Fruit fly (Drosophila melanogaster) whole organism, adult: Measurements from ENCODE around the gene Archease.

Source experiments
- CG11617 ChIP-seq: fragments of 200-800 bp; sonication (Bioruptor generic); optimal IDR thresholded peaks from 2 replicates; lab custom pipeline; 2017; ENCODE audit warnings: mild to moderate bottlenecking, missing biosample characterization, missing genetic modification reagents, missing genetic modification characterization
- CG12768 ChIP-seq: fragments of 200-800 bp; sonication (Bioruptor generic); optimal IDR thresholded peaks from 2 replicates; lab custom pipeline; 2017; ENCODE audit warnings: missing biosample characterization, missing genetic modification characterization, mild to moderate bottlenecking, moderate library complexity, missing genetic modification reagents
- CG14711 ChIP-seq: fragments of 200-800 bp; sonication (Bioruptor generic); optimal IDR thresholded peaks from 2 replicates; lab custom pipeline; 2018; ENCODE audit warnings: missing biosample characterization, mild to moderate bottlenecking, missing genetic modification characterization, moderate library complexity
- CG1620 ChIP-seq: fragments of 200-800 bp; sonication (Bioruptor generic); optimal IDR thresholded peaks from 2 replicates; lab custom pipeline; 2016; ENCODE audit warnings: missing biosample characterization, missing genetic modification characterization
- CG33017 ChIP-seq: fragments of 200-800 bp; sonication (Bioruptor generic); optimal IDR thresholded peaks from 2 replicates; lab custom pipeline; 2018; ENCODE audit warnings: missing biosample characterization, mild to moderate bottlenecking, missing genetic modification characterization, moderate library complexity
- CG5204 ChIP-seq: fragments of 200-800 bp; sonication (Bioruptor generic); optimal IDR thresholded peaks from 2 replicates; lab custom pipeline; 2016; ENCODE audit warnings: missing biosample characterization, missing genetic modification characterization
- CG7045 ChIP-seq: fragments of 200-800 bp; sonication (Bioruptor generic); optimal IDR thresholded peaks from 2 replicates; lab custom pipeline; 2017; ENCODE audit warnings: missing biosample characterization, mild to moderate bottlenecking, missing genetic modification characterization
- CG7101 ChIP-seq: fragments of 200-800 bp; sonication (Bioruptor generic); optimal IDR thresholded peaks from 2 replicates; lab custom pipeline; 2018; ENCODE audit warnings: missing biosample characterization, mild to moderate bottlenecking, missing genetic modification characterization, moderate library complexity
- Clk ChIP-seq: fragments of 200-800 bp; sonication (Bioruptor generic); optimal IDR thresholded peaks from 2 replicates; lab custom pipeline; 2017; ENCODE audit warnings: missing biosample characterization, missing genetic modification characterization
- Crg-1 ChIP-seq: fragments of 200-800 bp; sonication (Bioruptor generic); optimal IDR thresholded peaks from 2 replicates; lab custom pipeline; 2016; ENCODE audit warnings: missing biosample characterization, missing genetic modification characterization
- Hr96 ChIP-seq: fragments of 200-800 bp; sonication (Bioruptor generic); optimal IDR thresholded peaks from 2 replicates; lab custom pipeline; 2016; ENCODE audit warnings: missing biosample characterization, missing genetic modification characterization
- Mnt ChIP-seq: fragments of 200-800 bp; sonication (Bioruptor generic); optimal IDR thresholded peaks from 2 replicates; lab custom pipeline; 2016; ENCODE audit warnings: missing biosample characterization, mild to moderate bottlenecking, missing genetic modification characterization
- bab1 ChIP-seq: fragments of 200-800 bp; sonication (Bioruptor generic); optimal IDR thresholded peaks from 3 replicates; lab custom pipeline; 2019; ENCODE audit warnings: missing biosample characterization, mild to moderate bottlenecking, missing genetic modification characterization, moderate library complexity
- cic ChIP-seq: fragments of 200-800 bp; sonication (Bioruptor generic); optimal IDR thresholded peaks from 2 replicates; lab custom pipeline; 2017; ENCODE audit warnings: missing biosample characterization, mild to moderate bottlenecking, missing genetic modification characterization, moderate library complexity
- cnc ChIP-seq, 2 experiments: fragments of >200 bp; optimal IDR thresholded peaks; 2 replicates each; lab custom pipeline; 2017
- kay ChIP-seq: fragments of 200-800 bp; sonication (Bioruptor generic); peaks from one replicate; lab custom pipeline; 2016; ENCODE audit warnings: missing biosample characterization, missing genetic modification characterization, borderline replicate concordance
- ovo ChIP-seq: fragments of 200-800 bp; sonication (Bioruptor generic); optimal IDR thresholded peaks from 2 replicates; lab custom pipeline; 2016; ENCODE audit warnings: missing biosample characterization, missing genetic modification characterization
- pad ChIP-seq: fragments of 200-800 bp; sonication (Bioruptor generic); optimal IDR thresholded peaks from 3 replicates; lab custom pipeline; 2017; ENCODE audit warnings: missing biosample characterization, missing genetic modification characterization, mild to moderate bottlenecking, moderate library complexity, missing genetic modification reagents
- tj ChIP-seq: fragments of 200-800 bp; sonication (Bioruptor generic); optimal IDR thresholded peaks from 3 replicates; lab custom pipeline; 2017; ENCODE audit warnings: missing biosample characterization, mild to moderate bottlenecking, missing genetic modification characterization, moderate library complexity
- toe ChIP-seq: fragments of 200-800 bp; sonication (Bioruptor generic); optimal IDR thresholded peaks from 2 replicates; lab custom pipeline; 2016; ENCODE audit warnings: missing biosample characterization, missing genetic modification characterization

Archease gene

dm6 chr3R:21693110-21693672, 30.4 kb upstream of the Archease start:
- TF ChIP-seq Clk (GFP tag; lab: Kevin White, UChicago) = no peak
- TF ChIP-seq bab1 (GFP tag; lab: Kevin White, UChicago) = no peak
- TF ChIP-seq kay (GFP tag; lab: Kevin White, UChicago) = no peak
- TF ChIP-seq CG1620 (GFP tag; lab: Kevin White, UChicago) = no peak
- no peak for TF ChIP-seq CG14711 (tag; lab: Kevin White, UChicago)
- no peak for TF ChIP-seq Crg-1 (GFP tag; lab: Kevin White, UChicago)
- no peak for TF ChIP-seq CG5204
- no peak for TF ChIP-seq CG11617 (GFP tag; lab: Kevin White, UChicago)
- TF ChIP-seq CG7045 = no peak
- TF ChIP-seq pad = no peak
- no peak for TF ChIP-seq cnc (optimal IDR thresholded peaks at IDR 0.05; lab: Kevin White, UChicago)
- TF ChIP-seq CG7101 = no peak
- no peak for TF ChIP-seq Mnt (GFP tag; lab: Kevin White, UChicago)
- no peak for TF ChIP-seq CG33017 (tag; lab: Kevin White, UChicago)
- no peak for TF ChIP-seq ovo (GFP tag; lab: Kevin White, UChicago)
- no peak for TF ChIP-seq tj (GFP tag; lab: Kevin White, UChicago)
- TF ChIP-seq CG12768 = no peak
- no peak for TF ChIP-seq Hr96
- TF ChIP-seq cic (GFP tag; lab: Kevin White, UChicago) = no peak

DNA sequence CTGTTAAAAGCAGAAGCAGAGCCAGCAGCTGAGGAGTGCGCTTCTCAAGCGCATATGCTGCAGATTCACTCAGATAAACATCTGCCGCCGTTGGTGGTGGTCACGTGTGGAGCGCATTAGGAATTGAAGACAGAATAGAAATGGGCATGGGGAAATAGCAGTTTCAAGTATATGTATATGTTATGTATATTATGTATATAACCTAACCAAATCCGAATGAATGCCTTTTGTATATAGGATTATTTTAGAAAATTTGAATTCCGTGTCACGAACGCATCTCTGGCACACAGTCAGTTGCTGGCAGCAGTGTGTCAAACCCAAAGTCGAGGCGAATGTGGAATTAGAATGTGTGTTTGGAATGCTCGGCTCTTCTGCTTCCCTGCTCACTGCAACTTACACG, 28.3 kb upstream of the Archease start:
- TF ChIP-seq pad = no peak
- TF ChIP-seq kay (GFP tag; lab: Kevin White, UChicago) = no peak
- TF ChIP-seq CG33017 (tag; lab: Kevin White, UChicago) = no peak
- no peak for TF ChIP-seq cic (GFP tag; lab: Kevin White, UChicago)
- no peak for TF ChIP-seq toe (GFP tag; lab: Kevin White, UChicago)
- no peak for TF ChIP-seq Hr96
- TF ChIP-seq CG14711 (tag; lab: Kevin White, UChicago) = no peak
- no peak for TF ChIP-seq CG7045

- TF ChIP-seq pad = no peak
- no peak for TF ChIP-seq bab1 (GFP tag; lab: Kevin White, UChicago)
- no peak for TF ChIP-seq Crg-1 (GFP tag; lab: Kevin White, UChicago)
These were observed 25.8 kb upstream of the Archease start for dm6 chr3R:21688596-21688995.

- no peak for TF ChIP-seq toe (GFP tag; lab: Kevin White, UChicago)
- TF ChIP-seq CG14711 (tag; lab: Kevin White, UChicago) = no peak
- TF ChIP-seq CG12768 = no peak
- no peak for TF ChIP-seq Mnt (GFP tag; lab: Kevin White, UChicago)
- TF ChIP-seq cnc (optimal IDR thresholded peaks at IDR 0.05; lab: Kevin White, UChicago) = no peak
- TF ChIP-seq tj (GFP tag; lab: Kevin White, UChicago) = no peak
- TF ChIP-seq Clk (GFP tag; lab: Kevin White, UChicago) = no peak
- no peak for TF ChIP-seq CG33017 (tag; lab: Kevin White, UChicago)
- no peak for TF ChIP-seq pad
- TF ChIP-seq bab1 (GFP tag; lab: Kevin White, UChicago) = no peak
- no peak for TF ChIP-seq Crg-1 (GFP tag; lab: Kevin White, UChicago)
- no peak for TF ChIP-seq CG5204
- TF ChIP-seq CG7045 = no peak
- no peak for TF ChIP-seq kay (GFP tag; lab: Kevin White, UChicago)
- no peak for TF ChIP-seq CG7101
- no peak for TF ChIP-seq Hr96
- no peak for TF ChIP-seq cic (GFP tag; lab: Kevin White, UChicago)
- no peak for TF ChIP-seq ovo (GFP tag; lab: Kevin White, UChicago)
- no peak for TF ChIP-seq CG1620 (GFP tag; lab: Kevin White, UChicago)
These were observed 25.1 kb upstream of the Archease start for dm6 chr3R:21687902-21688301.

DNA sequence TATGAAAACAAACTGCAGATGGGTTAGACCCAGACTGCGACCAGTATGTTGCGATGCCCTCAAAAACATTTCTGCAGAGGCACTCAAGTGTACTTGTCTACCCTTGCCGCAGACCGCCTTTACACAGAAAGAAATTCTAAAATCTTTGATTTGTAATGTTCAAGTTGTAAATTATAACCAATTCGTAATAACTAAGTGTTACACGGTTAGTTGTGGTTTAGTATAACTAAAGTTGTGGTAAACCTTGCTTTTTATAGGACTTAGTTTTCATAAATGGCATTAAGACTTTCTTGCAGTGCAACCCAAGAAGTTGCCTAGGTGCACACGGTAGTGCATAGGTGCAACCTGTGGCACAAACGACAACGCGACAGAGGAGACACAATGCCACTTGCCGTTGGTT, 19.3 kb upstream of the Archease start:
- TF ChIP-seq toe (GFP tag; lab: Kevin White, UChicago) = no peak
- TF ChIP-seq CG14711 (tag; lab: Kevin White, UChicago) = no peak
- TF ChIP-seq kay (GFP tag; lab: Kevin White, UChicago) = no peak
- TF ChIP-seq cic (GFP tag; lab: Kevin White, UChicago) = no peak
- no peak for TF ChIP-seq CG5204
- TF ChIP-seq cnc (optimal IDR thresholded peaks at IDR 0.05; lab: Kevin White, UChicago) = no peak
- no peak for TF ChIP-seq Mnt (GFP tag; lab: Kevin White, UChicago)
- no peak for TF ChIP-seq ovo (GFP tag; lab: Kevin White, UChicago)
- TF ChIP-seq Clk (GFP tag; lab: Kevin White, UChicago) = no peak
- TF ChIP-seq CG33017 (tag; lab: Kevin White, UChicago) = no peak
- TF ChIP-seq tj (GFP tag; lab: Kevin White, UChicago) = no peak
- TF ChIP-seq bab1 (GFP tag; lab: Kevin White, UChicago) = no peak
- no peak for TF ChIP-seq CG7101
- TF ChIP-seq CG1620 (GFP tag; lab: Kevin White, UChicago) = no peak
- no peak for TF ChIP-seq CG7045
- TF ChIP-seq pad = no peak
- TF ChIP-seq CG11617 (GFP tag; lab: Kevin White, UChicago) = no peak
- TF ChIP-seq CG12768 = no peak
- no peak for TF ChIP-seq Hr96

- TF ChIP-seq CG33017 (tag; lab: Kevin White, UChicago) = no peak
These were observed 16.5 kb upstream of the Archease start for dm6 chr3R:21679310-21679709.

dm6 chr3R:21671636-21672035, 8.9 kb upstream of the Archease start, which contains the start of gene PolA1:
TSS of gene PolA1 (minus strand) at chr3R:21671750.
- TF ChIP-seq CG1620 (GFP tag; lab: Kevin White, UChicago) (peak; percentile 10), bab1 (GFP tag; lab: Kevin White, UChicago) (peak; percentile 22), cnc (optimal IDR thresholded peaks at IDR 0.05; lab: Kevin White, UChicago) (no peak), CG14711 (tag; lab: Kevin White, UChicago) (peak; percentile 17), CG5204 (peak; percentile 32), cic (GFP tag; lab: Kevin White, UChicago) (no peak), Mnt (GFP tag; lab: Kevin White, UChicago) (no peak), tj (GFP tag; lab: Kevin White, UChicago) (peak; percentile 54)
